Worm (Caenorhabditis elegans) whole organism, L2 larva: ENCODE data around the gene nep-12.

Source experiments
- aly-2 ChIP-seq: fragments of 150-350 bp; optimal IDR thresholded peaks from 2 replicates; lab custom pipeline; 2014; ENCODE audit warnings: missing biosample characterization, missing genetic modification characterization
- elt-1 ChIP-seq: fragments of 150-350 bp; optimal IDR thresholded peaks from 2 replicates; lab custom pipeline; 2014; ENCODE audit warnings: missing biosample characterization, missing genetic modification characterization
- elt-3 ChIP-seq: sonication (generic microtip); optimal IDR thresholded peaks from 2 replicates; lab custom pipeline; 2017; ENCODE audit warnings: missing biosample characterization, missing genetic modification characterization
- lin-11 ChIP-seq: fragments of 150-350 bp; sonication (generic microtip); optimal IDR thresholded peaks from 2 replicates; lab custom pipeline; 2014; ENCODE audit warnings: missing biosample characterization, missing genetic modification characterization, inconsistent platforms, mixed read lengths
- nhr-12 ChIP-seq: fragments of 150-350 bp; optimal IDR thresholded peaks from 2 replicates; lab custom pipeline; 2014; ENCODE audit warnings: missing biosample characterization, missing genetic modification characterization
- nhr-237 ChIP-seq: fragments of 150-350 bp; optimal IDR thresholded peaks from 2 replicates; lab custom pipeline; 2014; ENCODE audit warnings: missing biosample characterization, missing genetic modification characterization
- nhr-77 ChIP-seq: fragments of 150-350 bp; optimal IDR thresholded peaks from 2 replicates; lab custom pipeline; 2014; ENCODE audit warnings: missing biosample characterization, missing genetic modification characterization
- unc-62 ChIP-seq: fragments of 150-350 bp; optimal IDR thresholded peaks from 2 replicates; lab custom pipeline; 2014; ENCODE audit warnings: missing biosample characterization, missing genetic modification reagents, missing genetic modification characterization
- zag-1 ChIP-seq: fragments of 150-350 bp; optimal IDR thresholded peaks from 2 replicates; lab custom pipeline; 2014; ENCODE audit warnings: missing biosample characterization, missing genetic modification characterization
- ztf-11 ChIP-seq: sonication (generic microtip); optimal IDR thresholded peaks from 2 replicates; lab custom pipeline; 2017; ENCODE audit warnings: missing biosample characterization, missing genetic modification characterization

ce11 chrII:4726120-4726519, 58.2 kb downstream of the nep-12 start, which contains the start of gene F10G7.10:
- TF ChIP-seq aly-2 (tag; lab: Kevin White, UChicago) (no peak), nhr-237 (tag; lab: Kevin White, UChicago) (no peak), unc-62 (no peak), nhr-77 (tag; lab: Kevin White, UChicago) (no peak), lin-11 (no peak), zag-1 (no peak), elt-1 (tag; lab: Kevin White, UChicago) (no peak), elt-3 (tag; lab: Kevin White, UChicago) (no peak), ztf-11 (tag; lab: Kevin White, UChicago) (no peak), nhr-12 (tag; lab: Kevin White, UChicago) (no peak)
